Fruit fly (Drosophila melanogaster): Measurements from ENCODE around the gene Kaz.

Kaz gene

dm6 chr3R:24810844-24811625 lies 18.7 kb downstream of the Kaz start:
- TF ChIP-seq CG16813 (GFP tag; IDR thresholded peaks at IDR 0.05; ENCODE audit: partially characterized antibody) (no peak), CG1603 (tag; optimal IDR thresholded peaks at IDR 0.05) (peak; percentile 91), wek (GFP tag; optimal IDR thresholded peaks at IDR 0.05) (peak; percentile 77), Spps (tag; optimal IDR thresholded peaks at IDR 0.05) (peak; percentile 47), CG9932 (GFP tag; IDR thresholded peaks at IDR 0.05) (peak; percentile 88), ase (GFP tag; IDR thresholded peaks at IDR 0.05) (peak; percentile 90), YL-1 (GFP tag; optimal IDR thresholded peaks at IDR 0.05) (peak; percentile 35), CG7839 (tag; optimal IDR thresholded peaks at IDR 0.05) (peak; percentile 92), Adf1 (GFP tag; IDR thresholded peaks at IDR 0.05) (peak; percentile 65), CG13123 (GFP tag; optimal IDR thresholded peaks at IDR 0.05) (peak; percentile 73), CG10565 (GFP tag; optimal IDR thresholded peaks at IDR 0.05) (peak; percentile 44), sug (tag; optimal IDR thresholded peaks at IDR 0.05) (peak; percentile 76), esg (GFP tag; conservative IDR thresholded peaks at IDR 0.05) (peak; percentile 88), CG7556 (GFP tag; optimal IDR thresholded peaks at IDR 0.05) (peak; percentile 80), her (GFP tag; optimal IDR thresholded peaks at IDR 0.05) (peak; percentile 79), Sry-β (GFP tag; optimal IDR thresholded peaks at IDR 0.05) (no peak), stwl (tag; optimal IDR thresholded peaks at IDR 0.05) (no peak), pita (GFP tag; optimal IDR thresholded peaks at IDR 0.05) (no peak), jing (GFP tag; optimal IDR thresholded peaks at IDR 0.05) (peak; percentile 76), CG12071 (GFP tag; optimal IDR thresholded peaks at IDR 0.05) (peak; percentile 94), CG5245 (GFP tag; optimal IDR thresholded peaks at IDR 0.05) (peak; percentile 87), HLH54F (GFP tag; optimal IDR thresholded peaks at IDR 0.05) (peak; percentile 92), sisA (GFP tag; IDR thresholded peaks at IDR 0.05) (peak; percentile 87), Oaz (GFP tag; IDR thresholded peaks at IDR 0.05) (peak; percentile 83), ac (GFP tag; optimal IDR thresholded peaks at IDR 0.05) (peak; percentile 30), Sox102F (GFP tag; optimal IDR thresholded peaks at IDR 0.05) (peak; percentile 92), CG10366 (GFP tag; IDR thresholded peaks at IDR 0.05) (peak; percentile 89), shn (GFP tag; optimal IDR thresholded peaks at IDR 0.05) (peak; percentile 77), CG42726 (GFP tag; IDR thresholded peaks at IDR 0.05; ENCODE audit: partially characterized antibody) (no peak), chinmo (GFP tag; IDR thresholded peaks at IDR 0.05; ENCODE audit: partially characterized antibody) (no peak), repo (GFP tag; optimal IDR thresholded peaks at IDR 0.05) (peak; percentile 78), Ets97D (GFP tag; optimal IDR thresholded peaks at IDR 0.05) (peak; percentile 76), gcm2 (GFP tag; optimal IDR thresholded peaks at IDR 0.05) (peak; percentile 78), aop (GFP tag; IDR thresholded peaks at IDR 0.05) (peak; percentile 79; the same call in 1 of the 2 replicates), CG11247 (GFP tag; IDR thresholded peaks at IDR 0.05) (peak; percentile 84), CG11398 (GFP tag; optimal IDR thresholded peaks at IDR 0.05) (peak; percentile 71), twi (tag; optimal IDR thresholded peaks at IDR 0.05) (peak; percentile 76), caup (GFP tag; optimal IDR thresholded peaks at IDR 0.05; ENCODE audit: severe bottlenecking) (peak; percentile 90), pho (GFP tag; optimal IDR thresholded peaks at IDR 0.05) (peak; percentile 76), CG8924 (tag; optimal IDR thresholded peaks at IDR 0.05) (peak; percentile 86), Nf-YB (GFP tag; optimal IDR thresholded peaks at IDR 0.05) (peak; percentile 63), CG18764 (GFP tag; optimal IDR thresholded peaks at IDR 0.05) (peak; percentile 72), Xrp1 (GFP tag; IDR thresholded peaks at IDR 0.05) (peak; percentile 90), CG6765 (GFP tag; optimal IDR thresholded peaks at IDR 0.05) (peak; percentile 77), knrl (GFP tag; IDR thresholded peaks at IDR 0.05; ENCODE audit: partially characterized antibody) (no peak), da (GFP tag; optimal IDR thresholded peaks at IDR 0.05) (peak; percentile 68), Dll (GFP tag; IDR thresholded peaks at IDR 0.05; ENCODE audit: partially characterized antibody) (no peak), Sin3A (optimal IDR thresholded peaks at IDR 0.05) (no peak), CG13296 (GFP tag; optimal IDR thresholded peaks at IDR 0.05) (peak; percentile 91)

Measured in whole organism, embryonic.